Worm (Caenorhabditis elegans) whole organism, late embryonic: ENCODE data around the gene C02E7.8.

ENCODE experiments used
- C08G9.2 ChIP-seq: sonication (generic microtip); optimal IDR thresholded peaks from 2 replicates; lab custom pipeline; 2016; ENCODE audit warnings: mild to moderate bottlenecking, missing genetic modification characterization, moderate library complexity, missing compliant biosample characterization
- C38D4.7 ChIP-seq: fragments of 200-800 bp; sonication (Bioruptor generic); optimal IDR thresholded peaks from 2 replicates; lab custom pipeline; 2018; ENCODE audit warnings: mild to moderate bottlenecking, missing genetic modification characterization, moderate library complexity, missing compliant biosample characterization
- F13H6.1 ChIP-seq: sonication (generic microtip); optimal IDR thresholded peaks from 2 replicates; lab custom pipeline; 2016; ENCODE audit warnings: missing genetic modification characterization, missing compliant biosample characterization
- K02D7.2 ChIP-seq: sonication (generic microtip); optimal IDR thresholded peaks from 2 replicates; lab custom pipeline; 2017; ENCODE audit warnings: mild to moderate bottlenecking, missing genetic modification characterization, missing compliant biosample characterization
- Y22D7AL.16 ChIP-seq: sonication (generic microtip); optimal IDR thresholded peaks from 2 replicates; lab custom pipeline; 2016; ENCODE audit warnings: missing genetic modification characterization, missing compliant biosample characterization
- ahr-1 ChIP-seq: sonication (generic microtip); optimal IDR thresholded peaks from 2 replicates; lab custom pipeline; 2016; ENCODE audit warnings: missing genetic modification characterization, missing compliant biosample characterization
- ceh-18 ChIP-seq: sonication (generic microtip); optimal IDR thresholded peaks from 2 replicates; lab custom pipeline; 2016; ENCODE audit warnings: missing genetic modification characterization, missing compliant biosample characterization
- ceh-2 ChIP-seq: sonication (generic microtip); optimal IDR thresholded peaks from 2 replicates; lab custom pipeline; 2016; ENCODE audit warnings: missing genotype, missing genetic modification characterization, missing compliant biosample characterization
- ceh-22 ChIP-seq: sonication (generic microtip); optimal IDR thresholded peaks from 2 replicates; lab custom pipeline; 2017; ENCODE audit warnings: missing biosample characterization, missing genetic modification characterization
- ceh-30 ChIP-seq: fragments of 150-350 bp; optimal IDR thresholded peaks from 2 replicates; lab custom pipeline; 2014; ENCODE audit warnings: missing biosample characterization, missing genetic modification characterization
- ceh-31 ChIP-seq: sonication (generic microtip); optimal IDR thresholded peaks from 2 replicates; lab custom pipeline; 2016; ENCODE audit warnings: missing genetic modification characterization, missing compliant biosample characterization
- ceh-45 ChIP-seq: fragments of 200-800 bp; sonication (Bioruptor generic); IDR thresholded peaks from 2 replicates; pipeline ENCODE4 v1.3.6; 2022; ENCODE audit warnings: missing genetic modification reagents, missing genetic modification characterization, missing compliant biosample characterization
- ceh-48 ChIP-seq: sonication (generic microtip); optimal IDR thresholded peaks from 2 replicates; lab custom pipeline; 2016; ENCODE audit warnings: missing genetic modification characterization, inconsistent platforms, missing compliant biosample characterization
- ceh-6 ChIP-seq: fragments of 200-800 bp; sonication (Bioruptor generic); optimal IDR thresholded peaks from 2 replicates; lab custom pipeline; 2018; ENCODE audit warnings: mild to moderate bottlenecking, missing genetic modification characterization, missing compliant biosample characterization
- elt-2 ChIP-seq: sonication (generic microtip); optimal IDR thresholded peaks from 2 replicates; lab custom pipeline; 2016; ENCODE audit warnings: missing genetic modification reagents, missing genetic modification characterization, missing compliant biosample characterization
- ets-4 ChIP-seq: sonication (generic microtip); optimal IDR thresholded peaks from 2 replicates; lab custom pipeline; 2016; ENCODE audit warnings: missing genetic modification characterization, missing compliant biosample characterization
- eyg-1 ChIP-seq: sonication (generic microtip); optimal IDR thresholded peaks from 2 replicates; lab custom pipeline; 2016; ENCODE audit warnings: missing genotype, missing genetic modification characterization, missing compliant biosample characterization
- fax-1 ChIP-seq: sonication (generic microtip); optimal IDR thresholded peaks from 2 replicates; lab custom pipeline; 2016; ENCODE audit warnings: missing genotype, missing genetic modification characterization, missing compliant biosample characterization
- fkh-10 ChIP-seq: fragments of 150-350 bp; optimal IDR thresholded peaks from 2 replicates; lab custom pipeline; 2014; ENCODE audit warnings: missing biosample characterization, missing genetic modification reagents, missing genetic modification characterization
- fkh-6 ChIP-seq: sonication (generic microtip); optimal IDR thresholded peaks from 2 replicates; lab custom pipeline; 2016; ENCODE audit warnings: missing genetic modification characterization, missing compliant biosample characterization
- gmeb-2 ChIP-seq: sonication (generic microtip); optimal IDR thresholded peaks from 2 replicates; lab custom pipeline; 2016; ENCODE audit warnings: missing genetic modification characterization, inconsistent platforms, missing compliant biosample characterization
- hlh-15 ChIP-seq: sonication (generic microtip); optimal IDR thresholded peaks from 2 replicates; lab custom pipeline; 2016; ENCODE audit warnings: missing genetic modification characterization, missing compliant biosample characterization
- hlh-6 ChIP-seq: sonication (generic microtip); optimal IDR thresholded peaks from 2 replicates; lab custom pipeline; 2016; ENCODE audit warnings: missing genotype, missing genetic modification characterization, missing compliant biosample characterization
- hlh-8 ChIP-seq: sonication (generic microtip); optimal IDR thresholded peaks from 2 replicates; lab custom pipeline; 2016; ENCODE audit warnings: missing genotype, missing genetic modification characterization, missing compliant biosample characterization
- lim-6 ChIP-seq: sonication (generic microtip); optimal IDR thresholded peaks from 2 replicates; lab custom pipeline; 2016; ENCODE audit warnings: missing genetic modification characterization, missing compliant biosample characterization
- lin-11 ChIP-seq: fragments of 200-800 bp; sonication (Bioruptor generic); optimal IDR thresholded peaks from 2 replicates; lab custom pipeline; 2018; ENCODE audit warnings: mild to moderate bottlenecking, missing genetic modification characterization, missing compliant biosample characterization
- madf-2 ChIP-seq: sonication (generic microtip); optimal IDR thresholded peaks from 2 replicates; lab custom pipeline; 2017; ENCODE audit warnings: missing genetic modification characterization, missing compliant biosample characterization
- mec-3 ChIP-seq: sonication (generic microtip); optimal IDR thresholded peaks from 2 replicates; lab custom pipeline; 2016; ENCODE audit warnings: borderline replicate concordance, missing genetic modification characterization, missing compliant biosample characterization
- nfya-1 ChIP-seq: sonication (generic microtip); optimal IDR thresholded peaks from 2 replicates; lab custom pipeline; 2017; ENCODE audit warnings: missing genetic modification characterization, mild to moderate bottlenecking, missing compliant biosample characterization, antibody characterized with exemption, moderate library complexity
- odd-2 ChIP-seq: sonication (generic microtip); optimal IDR thresholded peaks from 2 replicates; lab custom pipeline; 2017; ENCODE audit warnings: antibody characterized with exemption, mild to moderate bottlenecking, missing genetic modification characterization, missing compliant biosample characterization
- pax-1 ChIP-seq: fragments of 150-350 bp; optimal IDR thresholded peaks from 2 replicates; lab custom pipeline; 2014; ENCODE audit warnings: missing biosample characterization, missing genetic modification characterization
- pha-4 ChIP-seq: fragments of 150-350 bp; optimal IDR thresholded peaks from 2 replicates; lab custom pipeline; 2018; ENCODE audit warnings: missing biosample characterization, missing genetic modification reagents, missing genetic modification characterization
- pqm-1 ChIP-seq: sonication (generic microtip); optimal IDR thresholded peaks from 2 replicates; lab custom pipeline; 2016; ENCODE audit warnings: missing genetic modification characterization, missing compliant biosample characterization
- pros-1 ChIP-seq: fragments of 150-350 bp; optimal IDR thresholded peaks from 2 replicates; lab custom pipeline; 2014; ENCODE audit warnings: missing biosample characterization, missing genetic modification reagents, missing genetic modification characterization
- syd-9 ChIP-seq: sonication (generic microtip); optimal IDR thresholded peaks from 2 replicates; lab custom pipeline; 2016; ENCODE audit warnings: mild to moderate bottlenecking, missing genetic modification characterization, moderate library complexity, missing compliant biosample characterization
- tbx-7 ChIP-seq: sonication (generic microtip); optimal IDR thresholded peaks from 2 replicates; lab custom pipeline; 2016; ENCODE audit warnings: missing genotype, missing genetic modification characterization, missing compliant biosample characterization
- ttx-3 ChIP-seq: sonication (generic microtip); optimal IDR thresholded peaks from 2 replicates; lab custom pipeline; 2016; ENCODE audit warnings: missing genetic modification reagents, missing genetic modification characterization, missing compliant biosample characterization
- unc-3 ChIP-seq, 2 experiments: fragments of 200-800 bp in 1 of 2; sonication (Bioruptor generic) in 1 of 2; sonication (generic microtip) in 1 of 2; conservative IDR thresholded peaks in 1 of 2; optimal IDR thresholded peaks in 1 of 2; 2 replicates each; pipeline versions ENCODE4 v1.3.6 to Lab custom; 2016 to 2022; ENCODE audit warnings: missing compliant biosample characterization in 2 of 2, missing genetic modification characterization in 2 of 2, missing genetic modification reagents in 1 of 2
- unc-55 ChIP-seq: sonication (generic microtip); optimal IDR thresholded peaks from 2 replicates; lab custom pipeline; 2017; ENCODE audit warnings: missing biosample characterization, missing genetic modification reagents, missing genetic modification characterization
- unc-86 ChIP-seq: sonication (generic microtip); optimal IDR thresholded peaks from 2 replicates; lab custom pipeline; 2016; ENCODE audit warnings: missing genetic modification characterization, missing compliant biosample characterization
- zip-5 ChIP-seq: sonication (generic microtip); optimal IDR thresholded peaks from 2 replicates; lab custom pipeline; 2016; ENCODE audit warnings: missing genetic modification characterization, missing compliant biosample characterization

C02E7.8 gene

ce11 chrV:4960686-4961085, 40.1 kb upstream of the C02E7.8 start:
- TF ChIP-seq pax-1 (no peak), mec-3 (tag; lab: Kevin White, UChicago) (no peak), unc-55 (GFP tag; lab: Kevin White, UChicago) (no peak), ceh-22 (tag; lab: Kevin White, UChicago) (no peak), fax-1 (tag; lab: Kevin White, UChicago) (no peak), elt-2 (no peak), odd-2 (no peak), hlh-8 (tag; lab: Kevin White, UChicago) (no peak), hlh-15 (tag; lab: Kevin White, UChicago) (no peak), Y22D7AL.16 (tag; lab: Kevin White, UChicago) (no peak), F13H6.1 (tag; lab: Kevin White, UChicago) (no peak), unc-86 (tag; lab: Kevin White, UChicago) (no peak), zip-5 (no peak), ceh-45 (GFP tag; lab: Robert Waterston, UW) (no peak), nfya-1 (tag; lab: Kevin White, UChicago) (no peak), syd-9 (tag; lab: Kevin White, UChicago) (no peak)

DNA sequence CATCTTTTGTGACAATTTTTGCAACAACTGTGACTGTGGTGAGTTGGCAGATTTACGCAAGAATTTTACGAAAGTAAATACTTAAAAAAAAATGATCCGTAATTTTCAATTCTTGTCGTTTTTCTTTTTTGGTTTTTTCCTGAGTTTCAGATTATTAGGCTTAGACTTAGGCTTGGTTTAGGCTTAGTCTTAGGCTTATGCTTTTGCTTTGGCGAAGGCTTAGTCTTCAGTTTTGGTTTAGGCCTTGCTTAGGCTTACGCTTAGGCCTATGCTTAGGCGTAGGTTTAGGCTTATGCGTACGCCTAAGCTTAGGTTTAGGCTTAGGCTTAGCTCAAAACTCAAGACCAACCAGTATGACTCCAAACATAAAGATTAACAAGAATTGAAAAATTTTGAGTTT, 37.0 kb upstream of the C02E7.8 start:
- TF ChIP-seq C38D4.7 (GFP tag; lab: Kevin White, UChicago) (no peak), unc-3 (GFP tag; conservative IDR thresholded peaks at IDR 0.05; lab: Robert Waterston, UW) (no peak), unc-3 (tag; optimal IDR thresholded peaks at IDR 0.05; lab: Kevin White, UChicago) (no peak), lim-6 (tag; lab: Kevin White, UChicago) (no peak), pha-4 (tag; lab: Kevin White, UChicago) (no peak), eyg-1 (tag; lab: Kevin White, UChicago) (no peak), ceh-6 (GFP tag; lab: Kevin White, UChicago) (no peak), ceh-48 (tag; lab: Kevin White, UChicago) (no peak), mec-3 (tag; lab: Kevin White, UChicago) (no peak), F13H6.1 (tag; lab: Kevin White, UChicago) (no peak), madf-2 (tag; lab: Kevin White, UChicago) (no peak), ceh-18 (tag; lab: Kevin White, UChicago) (no peak), lin-11 (no peak), ceh-22 (tag; lab: Kevin White, UChicago) (no peak), hlh-15 (tag; lab: Kevin White, UChicago) (no peak)

DNA sequence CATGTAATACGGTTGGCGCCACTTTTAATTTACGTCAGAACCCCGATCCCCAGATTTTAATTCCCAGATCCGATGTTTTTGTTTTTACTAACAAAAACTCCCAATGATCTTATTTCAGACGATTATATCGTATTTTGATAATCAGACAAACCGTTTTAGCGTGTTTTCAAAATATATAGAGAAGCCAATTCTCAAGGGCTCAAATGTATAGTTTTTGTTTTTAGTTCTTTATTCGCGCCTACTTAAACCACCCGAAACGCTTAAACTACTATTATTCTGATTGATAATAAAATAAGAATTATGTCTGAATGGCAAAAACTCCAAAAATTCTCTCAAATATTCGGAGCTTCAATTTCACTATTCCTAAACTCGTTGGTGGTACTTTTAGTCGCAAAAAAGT, 35.9 kb upstream of the C02E7.8 start, which contains the start of gene str-208:
Gene str-208, plus strand, starts transcription at position 301 of the 400 bp plus-strand sequence.
- TF ChIP-seq hlh-6 (tag; lab: Kevin White, UChicago) (no peak), pros-1 (tag; lab: Kevin White, UChicago) (no peak), ahr-1 (tag; lab: Kevin White, UChicago) (no peak), fkh-10 (no peak), C08G9.2 (tag; lab: Kevin White, UChicago) (no peak), tbx-7 (no peak), fax-1 (tag; lab: Kevin White, UChicago) (no peak), fkh-6 (no peak), ceh-2 (tag; lab: Kevin White, UChicago) (no peak), K02D7.2 (tag; lab: Kevin White, UChicago) (no peak), ceh-30 (tag; lab: Kevin White, UChicago) (no peak), ceh-22 (tag; lab: Kevin White, UChicago) (no peak), gmeb-2 (tag; lab: Kevin White, UChicago) (no peak), unc-86 (tag; lab: Kevin White, UChicago) (no peak), pqm-1 (tag; lab: Kevin White, UChicago) (no peak), ets-4 (no peak), mec-3 (tag; lab: Kevin White, UChicago) (no peak), hlh-8 (tag; lab: Kevin White, UChicago) (no peak), ttx-3 (tag; lab: Kevin White, UChicago) (no peak), ceh-31 (tag; lab: Kevin White, UChicago) (no peak)
